Fruit fly (Drosophila melanogaster): ENCODE results near the gene Hsp67Bc.
A peak's percentile ranks its signal among the peaks of the same experiment; 100 is the strongest.

The Hsp67Bc gene

dm6 chr3L:9399013-9399750 is 26.9 kb upstream of the Hsp67Bc start, which contains the start of gene CG4080 (continued):
- no peak for TF ChIP-seq CG13123 (GFP tag; optimal IDR thresholded peaks at IDR 0.05)
- no peak for TF ChIP-seq CG14965 (GFP tag; optimal IDR thresholded peaks at IDR 0.05; ENCODE audit: borderline replicate concordance)
- peak; percentile 33 for TF ChIP-seq CG10543 (GFP tag; optimal IDR thresholded peaks at IDR 0.05)
- TF ChIP-seq cato (GFP tag; optimal IDR thresholded peaks at IDR 0.05; ENCODE audit: borderline replicate concordance) = no peak
- TF ChIP-seq YL-1 (GFP tag; optimal IDR thresholded peaks at IDR 0.05) = peak; percentile 63
- TF ChIP-seq CG6791 (GFP tag; IDR thresholded peaks at IDR 0.05; ENCODE audit: partially characterized antibody) = peak; percentile 65; the same call in 1 of the 3 replicates
- TF ChIP-seq crp (GFP tag; optimal IDR thresholded peaks at IDR 0.05) = peak in 1 of 2 experiments; percentile 4
- TF ChIP-seq CG12155 (GFP tag; optimal IDR thresholded peaks at IDR 0.05) = peak; percentile 49
- TF ChIP-seq CG3995 (GFP tag; optimal IDR thresholded peaks at IDR 0.05) = no peak
- no peak for TF ChIP-seq CG15011 (GFP tag; optimal IDR thresholded peaks at IDR 0.05)
- no peak for TF ChIP-seq ash1 (GFP tag; optimal IDR thresholded peaks at IDR 0.05)
- peak; percentile 57 for TF ChIP-seq CG15601 (tag; optimal IDR thresholded peaks at IDR 0.05)
- TF ChIP-seq dimm (GFP tag; IDR thresholded peaks at IDR 0.05) = no peak
- no peak for TF ChIP-seq Kr (GFP tag; optimal IDR thresholded peaks at IDR 0.05)
- TF ChIP-seq CG6254 (GFP tag; optimal IDR thresholded peaks at IDR 0.05) = no peak
- no peak for TF ChIP-seq ind (GFP tag; optimal IDR thresholded peaks at IDR 0.05)
- no peak for TF ChIP-seq CG7372 (GFP tag; IDR thresholded peaks at IDR 0.05)
- no peak for TF ChIP-seq odd (GFP tag; optimal IDR thresholded peaks at IDR 0.05)
- no peak for TF ChIP-seq CG13296 (GFP tag; optimal IDR thresholded peaks at IDR 0.05)
- no peak for TF ChIP-seq dmrt99B (tag; optimal IDR thresholded peaks at IDR 0.05)
- TF ChIP-seq luna (GFP tag; optimal IDR thresholded peaks at IDR 0.05) = no peak
- TF ChIP-seq amos (GFP tag; IDR thresholded peaks at IDR 0.05; ENCODE audit: partially characterized antibody) = peak; percentile 76; the same call in 1 of the 2 replicates
- peak; percentile 19 for TF ChIP-seq Mes4 (GFP tag; optimal IDR thresholded peaks at IDR 0.05)
- no peak for TF ChIP-seq Eip74EF (GFP tag; optimal IDR thresholded peaks at IDR 0.05)
- no peak for TF ChIP-seq CG8281 (tag; optimal IDR thresholded peaks at IDR 0.05)
- peak; percentile 78 for TF ChIP-seq sna (GFP tag; IDR thresholded peaks at IDR 0.05; ENCODE audit: partially characterized antibody)
- no peak for TF ChIP-seq CG6683 (GFP tag; optimal IDR thresholded peaks at IDR 0.05)
- TF ChIP-seq fd64A (GFP tag; optimal IDR thresholded peaks at IDR 0.05) = no peak
- TF ChIP-seq CG6175 (GFP tag; IDR thresholded peaks at IDR 0.05) = no peak
- TF ChIP-seq PHDP (tag; optimal IDR thresholded peaks at IDR 0.05) = peak; percentile 43
- TF ChIP-seq wek (GFP tag; optimal IDR thresholded peaks at IDR 0.05) = peak; percentile 10
- TF ChIP-seq ems (GFP tag; optimal IDR thresholded peaks at IDR 0.05) = peak; percentile 35
- no peak for TF ChIP-seq H2.0 (GFP tag; IDR thresholded peaks at IDR 0.05)
- TF ChIP-seq en (GFP tag; optimal IDR thresholded peaks at IDR 0.05) = no peak
- peak; percentile 1 for TF ChIP-seq exex (tag; optimal IDR thresholded peaks at IDR 0.05)
- TF ChIP-seq gsb (GFP tag; IDR thresholded peaks at IDR 0.05) = no peak
- peak; percentile 65; the same call in 1 of the 3 replicates for TF ChIP-seq Opbp (GFP tag; IDR thresholded peaks at IDR 0.05; ENCODE audit: partially characterized antibody)
- TF ChIP-seq vfl (GFP tag; optimal IDR thresholded peaks at IDR 0.05) = no peak
- TF ChIP-seq org-1 (GFP tag; optimal IDR thresholded peaks at IDR 0.05) = no peak
- TF ChIP-seq Adf1 (GFP tag; IDR thresholded peaks at IDR 0.05) = no peak
- peak; percentile 41 for TF ChIP-seq CG2712 (tag; optimal IDR thresholded peaks at IDR 0.05)
- no peak for TF ChIP-seq H15 (GFP tag; IDR thresholded peaks at IDR 0.05)
- peak; percentile 89 for TF ChIP-seq CG2116 (GFP tag; optimal IDR thresholded peaks at IDR 0.05)
- no peak for TF ChIP-seq CG15269 (tag; optimal IDR thresholded peaks at IDR 0.05)
- TF ChIP-seq esg (GFP tag; conservative IDR thresholded peaks at IDR 0.05) = no peak
- TF ChIP-seq CG10654 (GFP tag; optimal IDR thresholded peaks at IDR 0.05) = no peak
- no peak for TF ChIP-seq Oli (tag; optimal IDR thresholded peaks at IDR 0.05)
- no peak for TF ChIP-seq CG32767 (GFP tag; IDR thresholded peaks at IDR 0.05)
- TF ChIP-seq run (tag; optimal IDR thresholded peaks at IDR 0.05) = no peak

Data from whole organism, embryonic.